Worm (Caenorhabditis elegans): Measurements from ENCODE around the gene R13D7.2.

ce11 chrV:7420162-7420561 lies 10.5 kb downstream of the R13D7.2 start, which contains the start of gene srxa-4:
- TF ChIP-seq ZK546.5 (tag; optimal IDR thresholded peaks at IDR 0.05) (no peak), ztf-4 (tag; optimal IDR thresholded peaks at IDR 0.05) (no peak), unc-62 (GFP tag; optimal IDR thresholded peaks at IDR 0.05) (no peak), R02D3.7 (tag; optimal IDR thresholded peaks at IDR 0.05) (no peak), lin-39 (tag; optimal IDR thresholded peaks at IDR 0.05) (no peak), nhr-237 (tag; optimal IDR thresholded peaks at IDR 0.05) (no peak), lsy-2 (tag; optimal IDR thresholded peaks at IDR 0.05) (no peak)
